Fruit fly (Drosophila melanogaster) whole organism, embryonic: Measurements from ENCODE around the gene asl.

Source experiments
- Atf3 ChIP-seq: fragments of 200-800 bp; sonication (Bioruptor generic); optimal IDR thresholded peaks from 3 replicates; lab custom pipeline; 2016; ENCODE audit warnings: missing biosample characterization, missing genetic modification characterization
- Bdp1 ChIP-seq: fragments of 200-800 bp; sonication (Bioruptor generic); optimal IDR thresholded peaks from 3 replicates; lab custom pipeline; 2016; ENCODE audit warnings: missing biosample characterization, missing genetic modification characterization
- Bgb ChIP-seq: fragments of 200-800 bp; sonication (Bioruptor generic); IDR thresholded peaks from 2 replicates; pipeline ENCODE4 v1.3.6; 2022; ENCODE audit warnings: missing biosample characterization, missing genetic modification characterization; ENCODE audit not compliant: partially characterized antibody
- C15 ChIP-seq: fragments of 200-800 bp; sonication (Bioruptor generic); IDR thresholded peaks from 3 replicates; pipeline ENCODE4 v1.3.6; 2022; ENCODE audit warnings: missing biosample characterization, missing genetic modification characterization
- CG10209 ChIP-seq: fragments of 200-800 bp; sonication (Bioruptor generic); optimal IDR thresholded peaks from 3 replicates; lab custom pipeline; 2017; ENCODE audit warnings: missing biosample characterization, mild to moderate bottlenecking, missing genetic modification characterization, missing genetic modification reagents
- CG10274 ChIP-seq: fragments of 200-800 bp; sonication (Bioruptor generic); optimal IDR thresholded peaks from 3 replicates; lab custom pipeline; 2017; ENCODE audit warnings: missing biosample characterization, mild to moderate bottlenecking, missing genetic modification characterization
- CG10366 ChIP-seq: fragments of 200-800 bp; sonication (Bioruptor generic); IDR thresholded peaks from 2 replicates; pipeline ENCODE4 v1.3.6; 2022; ENCODE audit warnings: missing biosample characterization, missing genetic modification characterization
- CG10462 ChIP-seq: fragments of 200-800 bp; sonication (Bioruptor generic); optimal IDR thresholded peaks from 2 replicates; lab custom pipeline; 2016; ENCODE audit warnings: missing biosample characterization, missing genetic modification characterization
- CG10543 ChIP-seq: fragments of 200-800 bp; sonication (Bioruptor generic); optimal IDR thresholded peaks from 3 replicates; lab custom pipeline; 2017; ENCODE audit warnings: missing biosample characterization, mild to moderate bottlenecking, missing genetic modification characterization, moderate library complexity
- CG10979 ChIP-seq: fragments of 200-800 bp; sonication (Bioruptor generic); optimal IDR thresholded peaks from 2 replicates; lab custom pipeline; 2018; ENCODE audit warnings: missing biosample characterization, mild to moderate bottlenecking, missing genetic modification characterization, moderate library complexity
- CG11695 ChIP-seq: fragments of 200-800 bp; sonication (Bioruptor generic); IDR thresholded peaks from 3 replicates; pipeline ENCODE4 v1.3.6; 2022; ENCODE audit warnings: missing biosample characterization, missing genetic modification characterization
- CG12219 ChIP-seq: fragments of 200-800 bp; sonication (Bioruptor generic); optimal IDR thresholded peaks from 3 replicates; lab custom pipeline; 2018; ENCODE audit warnings: missing biosample characterization, mild to moderate bottlenecking, missing genetic modification characterization
- CG12236 ChIP-seq: fragments of 200-800 bp; sonication (Bioruptor generic); optimal IDR thresholded peaks from 2 replicates; lab custom pipeline; 2016; ENCODE audit warnings: missing biosample characterization, missing genetic modification characterization
- CG14710 ChIP-seq: fragments of 200-800 bp; sonication (Bioruptor generic); optimal IDR thresholded peaks from 3 replicates; lab custom pipeline; 2019; ENCODE audit warnings: missing biosample characterization, mild to moderate bottlenecking, missing genetic modification characterization, moderate library complexity
- CG17802 ChIP-seq: fragments of 200-800 bp; sonication (Bioruptor generic); optimal IDR thresholded peaks from 2 replicates; lab custom pipeline; 2018; ENCODE audit warnings: missing biosample characterization, mild to moderate bottlenecking, missing genetic modification characterization, moderate library complexity
- CG18011 ChIP-seq: fragments of 200-800 bp; sonication (Bioruptor generic); optimal IDR thresholded peaks from 2 replicates; lab custom pipeline; 2017; ENCODE audit warnings: missing biosample characterization, missing genetic modification characterization, mild to moderate bottlenecking, moderate library complexity, missing genotype
- CG2712 ChIP-seq: fragments of 200-800 bp; optimal IDR thresholded peaks from 3 replicates; lab custom pipeline; 2019; ENCODE audit warnings: missing biosample characterization, mild to moderate bottlenecking, missing genetic modification characterization, moderate library complexity
- CG2889 ChIP-seq: fragments of 200-800 bp; sonication (Bioruptor generic); IDR thresholded peaks from 3 replicates; pipeline ENCODE4 v1.3.6; 2022; ENCODE audit warnings: missing biosample characterization, missing genetic modification characterization
- CG31441 ChIP-seq: fragments of 200-800 bp; sonication (Bioruptor generic); IDR thresholded peaks from 2 replicates; pipeline ENCODE4 v1.3.6; 2022; ENCODE audit warnings: missing biosample characterization, missing genetic modification characterization
- CG34224 ChIP-seq: fragments of 200-800 bp; sonication (Bioruptor generic); IDR thresholded peaks from 3 replicates; pipeline ENCODE4 v1.3.6; 2022; ENCODE audit warnings: missing biosample characterization, missing genetic modification characterization; ENCODE audit not compliant: partially characterized antibody
- CG4360 ChIP-seq: fragments of 200-800 bp; sonication (Bioruptor generic); IDR thresholded peaks from 2 replicates; pipeline ENCODE4 v1.3.6; 2022; ENCODE audit warnings: missing biosample characterization, missing genetic modification characterization
- CG6272 ChIP-seq: fragments of 200-800 bp; sonication (Bioruptor generic); IDR thresholded peaks from 2 replicates; pipeline ENCODE4 v1.3.6; 2022; ENCODE audit warnings: missing biosample characterization, missing genetic modification characterization
- CG7987 ChIP-seq: fragments of 200-800 bp; sonication (Bioruptor generic); optimal IDR thresholded peaks from 2 replicates; lab custom pipeline; 2018; ENCODE audit warnings: missing biosample characterization, mild to moderate bottlenecking, missing genetic modification characterization, moderate library complexity
- CoRest ChIP-seq: fragments of 200-800 bp; sonication (Bioruptor generic); optimal IDR thresholded peaks from 3 replicates; lab custom pipeline; 2018; ENCODE audit warnings: missing biosample characterization, mild to moderate bottlenecking, missing genetic modification characterization, moderate library complexity
- Dfd ChIP-seq, 2 experiments: fragments of >200 bp; optimal IDR thresholded peaks; 2 replicates each; lab custom pipeline; 2017; ENCODE audit warnings: missing biosample characterization in 2 of 2, missing genetic modification characterization in 2 of 2
- ERR ChIP-seq: fragments of 200-800 bp; sonication (Bioruptor generic); optimal IDR thresholded peaks from 2 replicates; lab custom pipeline; 2016; ENCODE audit warnings: missing biosample characterization, missing genetic modification characterization
- Hmx ChIP-seq: fragments of 200-800 bp; sonication (Bioruptor generic); optimal IDR thresholded peaks from 2 replicates; lab custom pipeline; 2016; ENCODE audit warnings: missing biosample characterization, missing genetic modification characterization
- Hr51 ChIP-seq, 2 experiments: fragments of 200-800 bp; sonication (Bioruptor generic); optimal IDR thresholded peaks; 2 replicates in 1 of 2; 3 replicates in 1 of 2; lab custom pipeline; 2016 to 2018; ENCODE audit warnings: missing biosample characterization in 2 of 2, missing genetic modification characterization in 2 of 2, mild to moderate bottlenecking in 1 of 2, moderate library complexity in 1 of 2
- MBD-R2 ChIP-seq: fragments of 200-800 bp; sonication (Bioruptor generic); IDR thresholded peaks from 2 replicates; pipeline ENCODE4 v1.3.6; 2022; ENCODE audit warnings: missing biosample characterization, missing genetic modification characterization
- NC2α ChIP-seq: fragments of 200-800 bp; sonication (Bioruptor generic); optimal IDR thresholded peaks from 2 replicates; lab custom pipeline; 2016; ENCODE audit warnings: missing biosample characterization, missing genetic modification characterization
- NFAT ChIP-seq: fragments of 200-800 bp; sonication (Bioruptor generic); IDR thresholded peaks from 2 replicates; pipeline ENCODE4 v1.3.6; 2022; ENCODE audit warnings: missing biosample characterization, missing genetic modification characterization
- Opbp ChIP-seq: fragments of 200-800 bp; sonication (Bioruptor generic); IDR thresholded peaks from 3 replicates; pipeline ENCODE4 v1.3.6; 2022; ENCODE audit warnings: missing biosample characterization, missing genetic modification characterization; ENCODE audit not compliant: partially characterized antibody
- amos ChIP-seq: fragments of 200-800 bp; sonication (Bioruptor generic); IDR thresholded peaks from 2 replicates; pipeline ENCODE4 v1.3.6; 2022; ENCODE audit warnings: missing biosample characterization, missing genetic modification characterization; ENCODE audit not compliant: partially characterized antibody
- ara ChIP-seq: fragments of 200-800 bp; sonication (Bioruptor generic); IDR thresholded peaks from 2 replicates; pipeline ENCODE4 v1.3.6; 2022; ENCODE audit warnings: missing biosample characterization, missing genetic modification characterization
- ato ChIP-seq: fragments of 200-800 bp; sonication (Bioruptor generic); IDR thresholded peaks from 2 replicates; pipeline ENCODE4 v1.3.6; 2022; ENCODE audit warnings: missing biosample characterization, missing genetic modification characterization; ENCODE audit not compliant: partially characterized antibody
- ci ChIP-seq: fragments of 200-800 bp; sonication (Bioruptor generic); IDR thresholded peaks from 3 replicates; pipeline ENCODE4 v1.3.6; 2022; ENCODE audit warnings: missing biosample characterization, missing genetic modification characterization
- corto ChIP-seq: fragments of 200-800 bp; sonication (Bioruptor generic); optimal IDR thresholded peaks from 2 replicates; lab custom pipeline; 2016; ENCODE audit warnings: missing biosample characterization, mild to moderate bottlenecking, missing genetic modification characterization, moderate library complexity
- ken ChIP-seq: fragments of 200-800 bp; sonication (Bioruptor generic); IDR thresholded peaks from 3 replicates; pipeline ENCODE4 v1.3.6; 2022; ENCODE audit warnings: missing biosample characterization, missing genetic modification characterization
- lbe ChIP-seq: fragments of 200-800 bp; sonication (Bioruptor generic); optimal IDR thresholded peaks from 2 replicates; lab custom pipeline; 2016; ENCODE audit warnings: missing biosample characterization, mild to moderate bottlenecking, missing genetic modification characterization
- mld ChIP-seq: fragments of 200-800 bp; sonication (Bioruptor generic); IDR thresholded peaks from 3 replicates; pipeline ENCODE4 v1.3.6; 2022; ENCODE audit warnings: missing biosample characterization, missing genetic modification characterization; ENCODE audit not compliant: partially characterized antibody
- sens-2 ChIP-seq: fragments of 200-800 bp; sonication (Bioruptor generic); IDR thresholded peaks from 2 replicates; pipeline ENCODE4 v1.3.6; 2022; ENCODE audit warnings: missing biosample characterization, missing genetic modification characterization
- slou ChIP-seq: fragments of 200-800 bp; sonication (Bioruptor generic); optimal IDR thresholded peaks from 3 replicates; lab custom pipeline; 2016; ENCODE audit warnings: missing biosample characterization, missing genetic modification characterization
- sob ChIP-seq: fragments of 200-800 bp; sonication (Bioruptor generic); IDR thresholded peaks from 2 replicates; pipeline ENCODE4 v1.3.6; 2022; ENCODE audit warnings: missing biosample characterization, missing genetic modification characterization
- tio ChIP-seq: fragments of 200-800 bp; sonication (Bioruptor generic); optimal IDR thresholded peaks from 2 replicates; lab custom pipeline; 2017; ENCODE audit warnings: missing biosample characterization, missing genetic modification characterization, inconsistent platforms
- vvl ChIP-seq: fragments of 200-800 bp; sonication (Bioruptor generic); IDR thresholded peaks from 2 replicates; pipeline ENCODE4 v1.3.6; 2022; ENCODE audit warnings: missing biosample characterization, missing genetic modification characterization
- z ChIP-seq: fragments of 200-800 bp; sonication (Bioruptor generic); IDR thresholded peaks from 3 replicates; pipeline ENCODE4 v1.3.6; 2022; ENCODE audit warnings: missing biosample characterization, missing genetic modification characterization
- zen ChIP-seq: fragments of 200-800 bp; sonication (Bioruptor generic); optimal IDR thresholded peaks from 3 replicates; lab custom pipeline; 2018; ENCODE audit warnings: missing biosample characterization, mild to moderate bottlenecking, missing genetic modification characterization, moderate library complexity
- zfh2 ChIP-seq: fragments of 200-800 bp; sonication (Bioruptor generic); optimal IDR thresholded peaks from 2 replicates; lab custom pipeline; 2016; ENCODE audit warnings: missing biosample characterization, missing genetic modification characterization

Gene asl

dm6 chr3R:5648569-5649476, 42.5 kb upstream of the asl start, which contains the start of the genes MTA1-like and Sec23 (continued):
- TF ChIP-seq CG4360 (GFP tag; lab: Robert Waterston, UW): no peak
- no peak for TF ChIP-seq Atf3
- TF ChIP-seq CG31441: peak; percentile 74
- TF ChIP-seq CG2712 (tag; lab: Kevin White, UChicago): peak; percentile 69
- peak; percentile 50; the same call in 1 of the 2 replicates for TF ChIP-seq vvl (GFP tag; lab: Robert Waterston, UW)
- no peak for TF ChIP-seq CG7987
- TF ChIP-seq ato (GFP tag; lab: Robert Waterston, UW): peak; percentile 76
- TF ChIP-seq NFAT: no peak
- peak; percentile 85 for TF ChIP-seq CG34224 (GFP tag; lab: Robert Waterston, UW)
- TF ChIP-seq amos (GFP tag; lab: Robert Waterston, UW): peak; percentile 92
- TF ChIP-seq ERR (GFP tag; lab: Kevin White, UChicago): no peak
- peak; percentile 90 for TF ChIP-seq Opbp (GFP tag; lab: Robert Waterston, UW)
- peak; percentile 91 for TF ChIP-seq mld (GFP tag; lab: Robert Waterston, UW)
- TF ChIP-seq NC2α (GFP tag; lab: Kevin White, UChicago): no peak
- no peak for TF ChIP-seq ara (GFP tag; lab: Robert Waterston, UW)
- no peak for TF ChIP-seq CG12236
- peak; percentile 54 for TF ChIP-seq lbe
- TF ChIP-seq CG12219 (GFP tag; lab: Kevin White, UChicago): no peak
- peak; percentile 60 for TF ChIP-seq corto (GFP tag; lab: Kevin White, UChicago)
- 0 out of 3 replicates have a peak, but pooled peaks have one; percentile 4 for TF ChIP-seq ken (GFP tag; lab: Robert Waterston, UW)
- no peak for TF ChIP-seq z (GFP tag; lab: Robert Waterston, UW)
- peak; percentile 78 for TF ChIP-seq CoRest (tag; lab: Kevin White, UChicago)
- no peak; the same call in 1 of the 2 replicates for TF ChIP-seq CG10366 (GFP tag; lab: Robert Waterston, UW)
- TF ChIP-seq C15 (GFP tag; lab: Robert Waterston, UW): no peak
- TF ChIP-seq CG10462 (GFP tag; lab: Kevin White, UChicago): peak; percentile 31
- TF ChIP-seq CG11695: 0 out of 3 replicates have a peak, but pooled peaks have one; percentile 27
- TF ChIP-seq CG17802 (tag; lab: Kevin White, UChicago): peak; percentile 27
- TF ChIP-seq ci (GFP tag; lab: Robert Waterston, UW): no peak
- TF ChIP-seq MBD-R2 (GFP tag; lab: Robert Waterston, UW): peak; percentile 22; the same call in 1 of the 2 replicates
- TF ChIP-seq CG2889 (GFP tag; lab: Robert Waterston, UW): no peak
- peak; percentile 27 for TF ChIP-seq CG18011 (GFP tag; lab: Kevin White, UChicago)
- peak; percentile 41 for TF ChIP-seq CG10209 (GFP tag; lab: Kevin White, UChicago)
- peak; percentile 43 for TF ChIP-seq slou (GFP tag; lab: Kevin White, UChicago)
- TF ChIP-seq CG10979 (tag; lab: Kevin White, UChicago): peak; percentile 37
- peak; percentile 88 for TF ChIP-seq Bgb (GFP tag; lab: Robert Waterston, UW)
- TF ChIP-seq sob (GFP tag; lab: Robert Waterston, UW): 0 out of 2 replicates have a peak, but pooled peaks have one; percentile 33
- TF ChIP-seq Dfd (GFP tag; optimal IDR thresholded peaks at IDR 0.05; lab: Kevin White, UChicago): no peak
- no peak for TF ChIP-seq CG10274
- TF ChIP-seq CG10543: peak; percentile 66
- peak; percentile 85 for TF ChIP-seq CG14710 (tag; lab: Kevin White, UChicago)
- TF ChIP-seq zen: peak; percentile 58
- peak; percentile 28 to 40 for TF ChIP-seq Hr51 (GFP tag; optimal IDR thresholded peaks at IDR 0.05; lab: Kevin White, UChicago)
- peak; percentile 54 for TF ChIP-seq zfh2 (GFP tag; lab: Kevin White, UChicago)
- TF ChIP-seq Hmx (GFP tag; lab: Kevin White, UChicago): no peak
- TF ChIP-seq sens-2 (GFP tag; lab: Robert Waterston, UW): no peak
- no peak for TF ChIP-seq Bdp1 (GFP tag; lab: Kevin White, UChicago)
- TF ChIP-seq CG6272: peak; percentile 68; the same call in 1 of the 2 replicates
- TF ChIP-seq tio (GFP tag; lab: Kevin White, UChicago): no peak
